Worm (Caenorhabditis elegans) whole organism, L4/young adult: Measurements from ENCODE around the gene C03A3.9.
A peak's percentile ranks its signal among the peaks of the same experiment; 100 is the strongest.

Source experiments
- W03F9.2 ChIP-seq: fragments of 150-350 bp; optimal IDR thresholded peaks from 2 replicates; lab custom pipeline; 2014; ENCODE audit warnings: missing biosample characterization, missing genetic modification characterization
- dao-5 ChIP-seq: sonication (generic microtip); optimal IDR thresholded peaks from 2 replicates; lab custom pipeline; 2016; ENCODE audit warnings: missing genotype, missing genetic modification characterization, moderate library complexity, missing compliant biosample characterization
- him-1 ChIP-seq: sonication (generic microtip); optimal IDR thresholded peaks from 2 replicates; lab custom pipeline; 2016; ENCODE audit warnings: missing genotype, missing genetic modification reagents, missing genetic modification characterization, missing compliant biosample characterization

C03A3.9 gene

DNA sequence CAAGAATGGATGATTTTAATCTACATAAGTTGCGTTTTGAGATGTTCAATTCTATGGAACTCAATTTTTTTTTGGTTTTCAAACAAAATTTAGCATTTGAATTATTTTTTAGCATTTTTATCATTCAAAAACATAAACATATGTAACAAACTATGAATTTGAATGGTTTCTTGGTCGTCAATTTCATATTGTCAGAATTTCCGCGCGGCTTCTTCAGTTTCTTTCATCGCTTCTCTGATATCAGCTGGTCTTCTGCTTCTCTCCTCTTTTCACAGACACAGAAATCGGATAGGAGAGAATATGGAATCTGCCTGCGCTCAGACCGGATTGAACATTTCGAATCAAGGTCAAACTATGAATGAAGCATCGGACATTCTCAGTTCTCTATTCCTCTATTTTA is at the start of gene C03A3.9:
C03A3.9 (plus strand) TSS at position 301 of the 400 bp plus-strand sequence.
- TF ChIP-seq dao-5 (tag; lab: Kevin White, UChicago) = no peak
- TF ChIP-seq W03F9.2 (tag; lab: Kevin White, UChicago) = no peak
- TF ChIP-seq him-1 (tag; lab: Kevin White, UChicago) = no peak

DNA sequence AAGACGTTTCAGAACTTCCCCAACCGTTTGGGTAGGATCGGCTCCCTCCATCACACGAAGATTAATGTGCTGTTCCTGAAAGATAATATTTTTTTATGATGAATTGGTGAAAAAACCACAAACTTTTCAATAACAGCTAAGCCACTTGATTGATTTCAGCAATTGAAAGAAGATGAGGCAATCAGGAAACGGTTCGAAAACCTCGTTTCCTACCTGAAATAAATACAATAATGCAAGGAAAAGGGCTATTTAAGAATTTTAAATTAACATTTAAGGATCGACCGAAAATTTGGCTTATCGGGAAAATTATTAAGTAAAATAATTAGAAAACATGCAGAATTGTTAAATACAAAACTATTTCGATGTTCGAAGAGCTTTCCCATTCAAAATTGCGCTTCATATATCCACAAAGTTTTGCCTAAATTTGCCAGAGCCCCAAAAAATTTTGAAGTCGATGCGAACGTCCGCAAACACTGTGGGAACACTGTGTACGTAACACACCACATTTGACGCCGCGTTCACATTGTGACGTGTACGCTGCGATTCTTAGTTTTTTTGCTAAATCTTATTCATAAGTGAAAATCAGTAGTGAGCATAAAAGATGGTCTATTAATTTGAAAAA is 44.1 kb upstream of the C03A3.9 start, which contains the start of gene C34F6.9:
C34F6.9 (minus strand) TSS at position 51 of the 622 bp plus-strand sequence.
- TF ChIP-seq W03F9.2 (tag; lab: Kevin White, UChicago) (no peak), him-1 (tag; lab: Kevin White, UChicago) (no peak), dao-5 (tag; lab: Kevin White, UChicago) (no peak)

DNA sequence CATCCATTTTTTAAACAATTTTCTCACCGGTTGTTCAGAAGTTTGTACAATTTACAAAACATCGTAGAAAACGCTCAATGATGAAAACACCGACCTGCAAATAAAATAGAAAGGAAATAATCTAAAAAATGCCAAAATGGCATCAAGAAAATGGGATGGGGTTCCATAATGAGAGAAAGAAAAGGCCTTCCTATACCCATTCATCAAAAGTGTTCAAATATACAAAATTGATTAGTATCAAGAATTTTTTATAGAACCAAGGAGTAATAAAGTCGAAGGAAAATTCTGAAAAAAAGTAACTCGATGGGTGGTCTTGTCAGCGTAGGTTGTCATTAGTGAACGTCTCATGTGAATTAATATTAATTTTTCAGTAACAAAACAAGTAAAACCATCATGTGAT is 40.2 kb upstream of the C03A3.9 start, which contains the start of gene C34F6.12:
C34F6.12 (minus strand) TSS at position 101 of the 400 bp plus-strand sequence.
- TF ChIP-seq W03F9.2 (tag; lab: Kevin White, UChicago) (no peak), dao-5 (tag; lab: Kevin White, UChicago) (no peak), him-1 (tag; lab: Kevin White, UChicago) (no peak)

DNA sequence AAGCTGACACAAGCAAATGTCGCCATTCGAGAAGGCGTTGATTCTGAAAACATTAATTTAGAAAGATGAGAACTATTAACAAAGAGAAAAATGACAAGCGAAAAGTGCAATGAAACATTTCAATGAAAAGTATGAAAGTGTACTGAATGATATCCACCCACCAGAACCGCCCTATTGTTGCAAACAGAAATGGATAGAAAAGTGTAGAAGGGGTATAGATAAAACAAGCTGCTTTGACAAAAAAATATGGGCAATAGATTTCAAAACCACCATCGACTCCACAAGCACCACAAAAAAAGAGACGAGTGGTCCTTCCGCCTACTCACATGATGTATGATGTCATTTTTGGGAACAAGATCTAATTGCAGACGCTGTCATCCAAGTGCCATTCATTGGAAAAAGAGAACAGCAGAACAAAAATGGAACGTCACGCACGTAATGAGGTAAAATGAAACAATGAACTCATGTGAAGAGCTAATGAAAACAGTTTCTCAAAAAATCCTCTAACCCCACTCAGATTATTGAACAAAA is 26.2 kb upstream of the C03A3.9 start, which contains the start of gene C34F6.10:
C34F6.10 (minus strand) TSS at position 51 of the 531 bp plus-strand sequence.
- no peak for TF ChIP-seq him-1 (tag; lab: Kevin White, UChicago)
- TF ChIP-seq dao-5 (tag; lab: Kevin White, UChicago) = no peak
- no peak for TF ChIP-seq W03F9.2 (tag; lab: Kevin White, UChicago)

DNA sequence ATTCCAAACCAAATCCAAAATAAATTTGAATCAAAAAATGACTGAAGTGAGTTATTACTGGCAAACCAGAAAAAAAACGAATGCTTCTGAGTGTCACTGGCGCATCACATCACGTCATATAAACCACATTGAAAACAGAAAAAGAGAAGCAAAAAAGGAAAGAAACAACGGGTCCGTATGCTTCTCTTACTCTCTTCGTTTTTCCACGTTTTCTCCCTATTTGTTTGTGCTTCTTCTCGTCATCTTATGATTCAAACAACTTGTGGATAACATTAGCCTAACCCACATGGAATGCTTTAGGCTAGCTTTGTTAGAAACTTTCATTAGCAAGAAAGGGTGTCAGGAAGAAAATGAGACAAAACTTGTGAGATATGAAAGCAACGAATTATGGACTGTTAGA is 25.3 kb upstream of the C03A3.9 start:
- TF ChIP-seq dao-5 (tag; lab: Kevin White, UChicago) = no peak

DNA sequence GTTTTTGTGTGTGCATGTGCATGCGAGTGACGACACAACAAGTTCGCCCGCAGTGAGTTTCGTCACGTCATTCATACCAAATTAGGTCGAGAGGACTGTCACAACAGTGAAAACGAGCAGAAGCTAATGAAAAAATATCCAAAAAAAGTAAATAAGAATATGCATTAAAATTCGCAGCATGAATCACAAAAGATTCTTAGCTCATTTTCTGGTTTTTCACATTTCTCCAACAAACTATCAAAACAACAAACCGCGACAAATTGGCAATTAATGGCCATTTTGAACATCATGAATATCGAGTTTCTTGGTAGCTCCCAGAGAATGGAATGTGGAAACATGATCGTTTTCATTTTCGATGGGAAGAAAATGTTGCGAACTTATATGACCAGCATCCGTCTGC is 23.2 kb upstream of the C03A3.9 start:
- TF ChIP-seq dao-5 (tag; lab: Kevin White, UChicago) = no peak
- no peak for TF ChIP-seq W03F9.2 (tag; lab: Kevin White, UChicago)
- TF ChIP-seq him-1 (tag; lab: Kevin White, UChicago) = no peak

DNA sequence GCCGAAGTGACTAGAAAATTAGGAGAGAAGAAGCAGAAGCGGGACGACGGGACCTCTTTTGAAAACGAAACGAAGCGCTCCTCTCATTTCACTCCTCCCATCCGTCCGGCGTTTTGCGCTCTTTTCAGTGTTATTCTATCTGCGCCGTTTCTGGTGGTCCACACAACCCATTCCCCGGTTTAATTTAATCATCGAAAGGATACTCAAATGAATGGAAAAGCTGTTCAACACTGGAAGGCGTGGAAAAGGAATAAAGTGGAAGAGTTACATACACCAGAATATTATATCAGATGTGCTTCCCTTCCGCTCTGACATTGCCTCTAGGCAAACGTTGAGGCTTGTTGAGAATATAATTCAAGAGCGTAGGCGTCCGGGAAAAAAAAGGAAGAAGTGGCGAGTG is 21.8 kb upstream of the C03A3.9 start:
- TF ChIP-seq W03F9.2 (tag; lab: Kevin White, UChicago) (no peak), him-1 (tag; lab: Kevin White, UChicago) (no peak), dao-5 (tag; lab: Kevin White, UChicago) (no peak)

DNA sequence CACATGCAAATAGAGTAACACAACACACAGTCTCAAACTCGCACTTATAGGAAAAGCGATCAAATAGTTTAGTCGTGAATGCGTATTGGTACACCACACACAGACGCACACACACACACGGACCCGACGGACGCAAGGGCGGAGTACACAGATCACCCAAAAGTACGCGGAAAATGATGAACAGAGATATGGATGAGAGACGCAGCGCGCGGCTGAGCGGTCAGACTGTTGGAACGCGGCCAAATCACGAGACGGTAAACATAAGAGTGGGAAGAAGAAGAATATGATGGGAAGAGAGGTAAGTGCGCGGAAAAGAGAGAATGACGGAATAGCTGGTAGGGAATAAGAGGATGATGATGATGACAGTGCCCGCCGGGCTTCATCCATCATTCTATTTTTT is 18.7 kb upstream of the C03A3.9 start:
- TF ChIP-seq dao-5 (tag; lab: Kevin White, UChicago) (no peak), W03F9.2 (tag; lab: Kevin White, UChicago) (no peak), him-1 (tag; lab: Kevin White, UChicago) (no peak)

DNA sequence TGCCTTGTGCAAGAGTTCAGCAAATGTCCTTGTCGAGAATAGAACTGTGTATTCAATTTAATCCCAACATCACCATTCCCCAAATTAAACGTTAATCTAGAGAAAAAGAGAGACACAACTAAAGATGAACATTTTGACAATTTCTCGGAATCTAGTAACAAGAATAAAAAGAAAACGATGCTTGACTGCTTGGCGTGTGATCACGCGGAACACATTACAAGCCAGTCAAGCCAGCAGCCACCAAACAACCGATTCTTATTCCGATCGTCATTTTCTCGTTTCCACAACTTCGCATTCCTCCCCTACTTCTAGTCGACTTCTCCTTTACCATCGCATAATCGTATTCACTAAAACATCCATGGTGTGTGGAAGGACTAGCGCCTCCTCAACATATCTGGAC is 17.4 kb upstream of the C03A3.9 start:
- TF ChIP-seq him-1 (tag; lab: Kevin White, UChicago) (no peak), W03F9.2 (tag; lab: Kevin White, UChicago) (no peak), dao-5 (tag; lab: Kevin White, UChicago) (no peak)

DNA sequence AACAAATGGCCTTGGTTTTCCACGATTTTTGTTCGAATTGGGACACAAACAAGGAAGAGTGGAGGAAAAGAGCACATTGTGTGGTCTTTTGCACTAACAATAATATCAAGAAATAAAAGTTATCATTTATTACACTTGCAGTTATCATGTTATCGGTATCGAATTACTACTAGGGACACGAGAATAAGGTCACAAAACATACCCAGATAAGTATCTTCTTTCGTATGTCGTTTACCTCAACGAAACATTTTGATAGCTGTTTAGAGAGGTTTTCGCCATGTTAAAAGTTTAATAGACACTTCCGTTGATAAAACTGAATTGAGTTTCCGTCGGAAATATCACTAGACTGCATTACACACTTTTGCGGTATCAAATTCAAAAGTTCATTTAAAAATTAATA is 15.8 kb upstream of the C03A3.9 start:
- TF ChIP-seq W03F9.2 (tag; lab: Kevin White, UChicago) = no peak
- no peak for TF ChIP-seq him-1 (tag; lab: Kevin White, UChicago)
- TF ChIP-seq dao-5 (tag; lab: Kevin White, UChicago) = no peak

DNA sequence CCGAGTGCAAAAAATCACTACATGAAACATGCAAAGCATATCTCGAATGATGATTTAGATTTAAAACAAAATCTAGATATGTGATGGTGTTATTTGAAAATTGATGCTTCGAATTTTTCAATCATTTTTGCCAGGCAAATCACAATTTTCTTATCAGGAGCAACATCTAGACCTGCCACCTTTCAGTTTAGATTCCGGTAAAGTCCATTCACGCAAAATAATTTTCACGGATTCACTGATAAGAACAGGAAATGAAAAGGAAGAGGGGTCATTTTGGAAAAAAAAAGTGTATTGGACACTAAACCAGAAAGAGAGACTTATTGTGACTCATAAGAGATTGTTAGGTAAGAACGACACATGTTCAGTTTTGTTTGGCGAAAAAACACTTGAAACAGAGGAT is 14.9 kb upstream of the C03A3.9 start:
- TF ChIP-seq him-1 (tag; lab: Kevin White, UChicago) (no peak), W03F9.2 (tag; lab: Kevin White, UChicago) (no peak), dao-5 (tag; lab: Kevin White, UChicago) (no peak)

DNA sequence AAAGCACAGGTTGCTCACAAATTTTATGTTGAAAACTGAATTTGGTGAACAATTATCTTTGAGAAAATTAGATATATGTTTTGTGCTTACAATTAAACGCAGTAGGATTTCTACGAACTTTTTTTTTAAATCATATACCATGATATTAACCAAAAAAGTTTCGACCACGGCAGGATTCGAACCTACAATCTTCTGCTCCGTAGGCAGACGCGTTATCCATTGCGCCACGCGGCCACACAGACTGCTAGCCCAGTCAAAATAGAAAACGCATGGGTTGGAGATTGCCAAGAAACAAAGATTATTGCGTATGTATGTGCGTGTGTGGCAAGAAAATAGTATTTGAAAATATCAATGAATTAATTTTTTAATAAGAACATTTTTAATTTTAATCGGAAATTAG is 14.4 kb upstream of the C03A3.9 start:
- TF ChIP-seq him-1 (tag; lab: Kevin White, UChicago) = peak; percentile 37
- peak; percentile 24 for TF ChIP-seq W03F9.2 (tag; lab: Kevin White, UChicago)
- TF ChIP-seq dao-5 (tag; lab: Kevin White, UChicago) = no peak

DNA sequence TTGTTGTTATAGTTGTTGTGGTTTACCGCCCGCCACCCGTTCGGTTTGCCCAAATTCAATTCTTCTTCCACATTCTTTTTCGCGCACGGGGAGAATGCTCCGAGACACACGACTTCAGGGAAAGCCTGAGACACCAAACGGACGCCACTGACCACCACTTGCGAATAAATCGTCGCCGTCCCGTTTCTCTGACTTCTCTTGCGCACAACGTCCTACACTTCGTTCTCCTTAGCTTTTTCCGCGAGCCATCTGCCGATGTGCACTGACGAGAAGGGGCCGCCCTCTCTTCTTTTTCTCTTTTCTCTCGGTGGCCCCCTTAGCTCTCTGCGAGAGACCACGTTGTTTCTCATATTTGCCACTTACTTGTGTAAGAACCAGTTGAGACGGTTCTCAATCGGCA is 9.7 kb upstream of the C03A3.9 start, which contains the start of gene C03A3.1:
C03A3.1 (plus strand) TSS at position 291 of the 400 bp plus-strand sequence.
- TF ChIP-seq W03F9.2 (tag; lab: Kevin White, UChicago) = no peak
- TF ChIP-seq dao-5 (tag; lab: Kevin White, UChicago) = no peak
- no peak for TF ChIP-seq him-1 (tag; lab: Kevin White, UChicago)
